Worm (Caenorhabditis elegans): ENCODE results near the gene daf-19.
A peak's percentile ranks its signal among the peaks of the same experiment; 100 is the strongest.

Gene daf-19

ce11 chrII:10197091-10197675 is 28.0 kb upstream of the daf-19 start, which contains the start of gene R05H5.3 (continued):
- TF ChIP-seq sptf-2 (GFP tag; optimal IDR thresholded peaks at IDR 0.05) (no peak), aptf-3 (GFP tag; IDR thresholded peaks at IDR 0.05) (no peak), madf-8 (GFP tag; conservative IDR thresholded peaks at IDR 0.05) (peak; percentile 91), attf-3 (GFP tag; conservative IDR thresholded peaks at IDR 0.05) (peak; percentile 72), unc-130 (GFP tag; optimal IDR thresholded peaks at IDR 0.05) (peak; percentile 92), gei-17 (GFP tag; optimal IDR thresholded peaks at IDR 0.05) (no peak), mes-4 (tag; optimal IDR thresholded peaks at IDR 0.05) (no peak), let-607 (tag; optimal IDR thresholded peaks at IDR 0.05) (no peak), lin-35 (GFP tag; optimal IDR thresholded peaks at IDR 0.05) (peak in 1 of 3 experiments; percentile 75), madf-3 (GFP tag; IDR thresholded peaks at IDR 0.05) (peak; percentile 82), sdz-38 (tag; optimal IDR thresholded peaks at IDR 0.05) (no peak), F49E8.2 (tag; optimal IDR thresholded peaks at IDR 0.05; ENCODE audit: insufficient read depth) (peak; percentile 74), B0336.3 (GFP tag; IDR thresholded peaks at IDR 0.05) (no peak), ZK185.1 (tag; optimal IDR thresholded peaks at IDR 0.05; ENCODE audit: poor library complexity, severe bottlenecking) (peak; percentile 18), lag-1 (GFP tag; IDR thresholded peaks at IDR 0.05) (no peak), dox-1 (GFP tag; IDR thresholded peaks at IDR 0.05) (no peak), him-1 (tag; optimal IDR thresholded peaks at IDR 0.05) (peak; percentile 74), egrh-3 (GFP tag; IDR thresholded peaks at IDR 0.05) (peak; percentile 64)

- no peak for TF ChIP-seq F37B4.10 (GFP tag; IDR thresholded peaks at IDR 0.05)
- TF ChIP-seq snpc-1.3 (tag; optimal IDR thresholded peaks at IDR 0.05; ENCODE audit: insufficient read depth), result no peak
These were observed 25.5 kb upstream of the daf-19 start, which contains the start of gene srb-6 for ce11 chrII:10194605-10195004. srb-6 (plus strand) TSS chrII:10194905.

- TF ChIP-seq somi-1 (GFP tag; optimal IDR thresholded peaks at IDR 0.05) (no peak), D2030.7 (GFP tag; IDR thresholded peaks at IDR 0.05) (no peak), F22D6.2 (tag; optimal IDR thresholded peaks at IDR 0.05) (no peak), B0019.2 (GFP tag; conservative IDR thresholded peaks at IDR 0.05) (no peak), chd-7 (tag; optimal IDR thresholded peaks at IDR 0.05) (no peak), hlh-26 (GFP tag; conservative IDR thresholded peaks at IDR 0.05) (no peak)
These were observed 23.1 kb upstream of the daf-19 start, which contains the start of gene R05H5.7 for ce11 chrII:10192207-10192606. R05H5.7 (plus strand) TSS chrII:10192507.

ce11 chrII:10189369-10189768 is 20.2 kb upstream of the daf-19 start, which contains the start of gene cdc-25.4:
cdc-25.4 (minus strand) TSS chrII:10189469.
- no peak for TF ChIP-seq zim-3 (tag; optimal IDR thresholded peaks at IDR 0.05)
- no peak for TF ChIP-seq B0336.3 (GFP tag; IDR thresholded peaks at IDR 0.05)
- no peak for TF ChIP-seq K12H6.12 (tag; optimal IDR thresholded peaks at IDR 0.05)
- no peak for TF ChIP-seq ceh-100 (GFP tag; IDR thresholded peaks at IDR 0.05)
- no peak for TF ChIP-seq hrde-1 (tag; optimal IDR thresholded peaks at IDR 0.05; ENCODE audit: borderline replicate concordance)
- TF ChIP-seq ceh-58 (GFP tag; IDR thresholded peaks at IDR 0.05), result no peak
- no peak for TF ChIP-seq lir-1 (GFP tag; conservative IDR thresholded peaks at IDR 0.05)
- TF ChIP-seq F49E8.2 (tag; optimal IDR thresholded peaks at IDR 0.05; ENCODE audit: insufficient read depth), result no peak
- TF ChIP-seq snpc-3.4 (tag; optimal IDR thresholded peaks at IDR 0.05), result no peak
- TF ChIP-seq hmg-1.2 (GFP tag; IDR thresholded peaks at IDR 0.05), result no peak
- TF ChIP-seq dpff-1 (tag; optimal IDR thresholded peaks at IDR 0.05), result no peak
- TF ChIP-seq Y67H2A.10 (GFP tag; conservative IDR thresholded peaks at IDR 0.05), result no peak

Measured in whole organism, young adult.